Worm (Caenorhabditis elegans): ENCODE data around the gene chat-1.

DNA sequence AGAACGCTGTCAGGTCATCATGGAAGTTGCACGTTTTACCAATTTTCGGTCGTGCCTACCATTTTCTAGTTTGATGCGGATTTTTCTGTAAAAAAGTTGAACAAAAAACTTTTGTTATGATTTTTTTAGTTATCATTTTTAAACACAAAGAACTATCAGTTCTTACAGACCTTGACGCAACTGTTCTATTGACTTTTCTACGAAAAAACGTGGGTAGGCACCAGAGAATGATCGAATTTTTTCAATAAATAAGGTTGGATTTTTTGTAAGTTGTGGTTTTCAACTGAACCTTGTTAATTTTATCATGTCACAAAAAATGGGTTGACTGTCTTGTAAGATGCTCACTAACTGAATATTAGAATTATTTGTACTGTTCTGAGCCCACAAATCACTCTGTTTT, 31.5 kb downstream of the chat-1 start:
- TF ChIP-seq zfh-2 (GFP tag; conservative IDR thresholded peaks at IDR 0.05): no peak
- TF ChIP-seq nfya-1 (tag; optimal IDR thresholded peaks at IDR 0.05; ENCODE audit: borderline replicate concordance, insufficient read depth): no peak

Data from whole organism, young adult.